Fruit fly (Drosophila melanogaster): ENCODE data around the gene CG9286.

Gene CG9286

dm6 chr3R:13820483-13820882 lies 39.7 kb downstream of the CG9286 start:
- no peak for TF ChIP-seq Dll (optimal IDR thresholded peaks at IDR 0.05)
- TF ChIP-seq usp (GFP tag; optimal IDR thresholded peaks at IDR 0.05) = no peak
- no peak for TF ChIP-seq CG8478 (optimal IDR thresholded peaks at IDR 0.05)
- peak in 1 of 2 experiments; percentile 10 for TF ChIP-seq EcR (GFP tag; optimal IDR thresholded peaks at IDR 0.05)

- TF ChIP-seq psq (optimal IDR thresholded peaks at IDR 0.05) (no peak), usp (GFP tag; optimal IDR thresholded peaks at IDR 0.05) (no peak), pan (optimal IDR thresholded peaks at IDR 0.05) (no peak), Dll (optimal IDR thresholded peaks at IDR 0.05) (no peak), CG8478 (optimal IDR thresholded peaks at IDR 0.05) (no peak), EcR (GFP tag; optimal IDR thresholded peaks at IDR 0.05) (no peak)
Observed at dm6 chr3R:13822602-13823220, 41.9 kb downstream of the CG9286 start.

dm6 chr3R:13827953-13828922 lies 47.5 kb downstream of the CG9286 start, which contains the start of gene Mst87F:
Gene Mst87F (minus strand): TSS chr3R:13828008.
- TF ChIP-seq psq (optimal IDR thresholded peaks at IDR 0.05) (no peak), EcR (GFP tag; optimal IDR thresholded peaks at IDR 0.05) (peak in 1 of 2 experiments; percentile 4)

dm6 chr3R:13831042-13831441 lies 50.3 kb downstream of the CG9286 start:
- no peak for TF ChIP-seq Dll (optimal IDR thresholded peaks at IDR 0.05)
- no peak for TF ChIP-seq psq (optimal IDR thresholded peaks at IDR 0.05)
- TF ChIP-seq CG8478 (optimal IDR thresholded peaks at IDR 0.05) = no peak
- no peak for TF ChIP-seq pan (optimal IDR thresholded peaks at IDR 0.05)
- no peak for TF ChIP-seq usp (GFP tag; optimal IDR thresholded peaks at IDR 0.05)
- no peak for TF ChIP-seq EcR (GFP tag; optimal IDR thresholded peaks at IDR 0.05)
